Worm (Caenorhabditis elegans) whole organism, young adult: ENCODE data around the gene grl-21.

Source experiments
- aptf-2 ChIP-seq: fragments of 200-800 bp; sonication (Bioruptor generic); conservative IDR thresholded peaks from 2 replicates; pipeline ENCODE4 v1.3.6; 2022; ENCODE audit warnings: missing genetic modification reagents, missing genetic modification characterization, missing compliant biosample characterization
- ekl-4 ChIP-seq: fragments of 200-800 bp; sonication (Bioruptor generic); IDR thresholded peaks from 2 replicates; pipeline ENCODE4 v1.3.6; 2022; ENCODE audit warnings: missing genetic modification reagents, missing genetic modification characterization, missing compliant biosample characterization
- him-1 ChIP-seq: sonication (generic microtip); optimal IDR thresholded peaks from 2 replicates; lab custom pipeline; 2016; ENCODE audit warnings: missing genotype, missing genetic modification reagents, missing genetic modification characterization, missing compliant biosample characterization
- hmg-20 ChIP-seq: fragments of 200-800 bp; sonication (Bioruptor generic); IDR thresholded peaks from 2 replicates; pipeline ENCODE4 v1.3.6; 2022; ENCODE audit warnings: missing genetic modification reagents, missing genetic modification characterization, missing compliant biosample characterization
- let-526 ChIP-seq: fragments of 200-800 bp; sonication (Bioruptor generic); IDR thresholded peaks from 2 replicates; pipeline ENCODE4 v1.3.6; 2022; ENCODE audit warnings: missing genetic modification reagents, missing genetic modification characterization, missing compliant biosample characterization
- lir-1 ChIP-seq: fragments of 200-800 bp; sonication (Bioruptor generic); conservative IDR thresholded peaks from 2 replicates; pipeline ENCODE4 v1.3.6; 2022; ENCODE audit warnings: missing genetic modification reagents, missing genetic modification characterization, missing compliant biosample characterization
- mes-4 ChIP-seq: sonication (generic microtip); optimal IDR thresholded peaks from 2 replicates; lab custom pipeline; 2016; ENCODE audit warnings: missing genotype, missing genetic modification characterization, missing compliant biosample characterization
- zim-3 ChIP-seq: sonication (generic microtip); optimal IDR thresholded peaks from 2 replicates; lab custom pipeline; 2017; ENCODE audit warnings: mild to moderate bottlenecking, missing genetic modification characterization, moderate library complexity, missing compliant biosample characterization

ce11 chrIV:10782014-10782413 lies 44.7 kb downstream of the grl-21 start:
- TF ChIP-seq zim-3 (tag; lab: Kevin White, UChicago) (no peak), lir-1 (GFP tag; lab: Robert Waterston, UW) (no peak), mes-4 (tag; lab: Kevin White, UChicago) (no peak), aptf-2 (GFP tag; lab: Robert Waterston, UW) (no peak), let-526 (GFP tag; lab: Robert Waterston, UW) (no peak), him-1 (tag; lab: Kevin White, UChicago) (no peak), ekl-4 (GFP tag; lab: Robert Waterston, UW) (no peak), hmg-20 (no peak)
